Worm (Caenorhabditis elegans): Measurements from ENCODE around the gene nhr-163.

Gene nhr-163

ce11 chrV:7012617-7013016 is 26.8 kb upstream of the nhr-163 start, which contains the start of gene srw-127:
Gene srw-127, plus strand, starts transcription at chrV:7012917.
- TF ChIP-seq madf-10 (tag; optimal IDR thresholded peaks at IDR 0.05) (no peak), ceh-58 (GFP tag; IDR thresholded peaks at IDR 0.05) (no peak), let-526 (GFP tag; IDR thresholded peaks at IDR 0.05) (no peak), rpc-1 (optimal IDR thresholded peaks at IDR 0.05) (no peak), rpc-1 (tag; optimal IDR thresholded peaks at IDR 0.05) (no peak), hmg-1.2 (GFP tag; IDR thresholded peaks at IDR 0.05) (no peak), mxl-1 (tag; optimal IDR thresholded peaks at IDR 0.05) (no peak), hlh-26 (GFP tag; conservative IDR thresholded peaks at IDR 0.05) (no peak), sptf-2 (GFP tag; optimal IDR thresholded peaks at IDR 0.05) (no peak), rcor-1 (GFP tag; IDR thresholded peaks at IDR 0.05) (no peak), snpc-4 (GFP tag; optimal IDR thresholded peaks at IDR 0.05) (no peak), snpc-4 (tag; optimal IDR thresholded peaks at IDR 0.05) (no peak), dox-1 (GFP tag; IDR thresholded peaks at IDR 0.05) (no peak), dpff-1 (tag; optimal IDR thresholded peaks at IDR 0.05) (no peak), zim-3 (tag; optimal IDR thresholded peaks at IDR 0.05) (no peak), T07F8.4 (tag; optimal IDR thresholded peaks at IDR 0.05) (no peak)

ce11 chrV:7009461-7009860 is 23.6 kb upstream of the nhr-163 start, which contains the start of gene C33G8.2:
Gene C33G8.2, plus strand, starts transcription at chrV:7009761.
- no peak for TF ChIP-seq mes-4 (tag; optimal IDR thresholded peaks at IDR 0.05)
- TF ChIP-seq nhr-90 (tag; optimal IDR thresholded peaks at IDR 0.05): no peak
- TF ChIP-seq let-526 (GFP tag; IDR thresholded peaks at IDR 0.05): no peak
- no peak for TF ChIP-seq ztf-26 (tag; optimal IDR thresholded peaks at IDR 0.05)
- TF ChIP-seq K11D2.4 (GFP tag; IDR thresholded peaks at IDR 0.05): no peak
- TF ChIP-seq F57C9.4 (tag; optimal IDR thresholded peaks at IDR 0.05): no peak
- TF ChIP-seq fkh-3 (tag; optimal IDR thresholded peaks at IDR 0.05): no peak
- no peak for TF ChIP-seq madf-3 (GFP tag; IDR thresholded peaks at IDR 0.05)
- TF ChIP-seq somi-1 (GFP tag; optimal IDR thresholded peaks at IDR 0.05): no peak
- TF ChIP-seq ccch-3 (GFP tag; optimal IDR thresholded peaks at IDR 0.05): no peak

ce11 chrV:7007307-7007706 is 21.5 kb upstream of the nhr-163 start, which contains the start of gene drd-10:
Gene drd-10, plus strand, starts transcription at chrV:7007607.
- TF ChIP-seq Y67H2A.10 (GFP tag; conservative IDR thresholded peaks at IDR 0.05): no peak

- TF ChIP-seq sptf-2 (GFP tag; optimal IDR thresholded peaks at IDR 0.05) (no peak), lin-40 (tag; optimal IDR thresholded peaks at IDR 0.05) (no peak), let-607 (tag; optimal IDR thresholded peaks at IDR 0.05) (no peak), dpl-1 (GFP tag; optimal IDR thresholded peaks at IDR 0.05) (no peak), ceh-100 (GFP tag; IDR thresholded peaks at IDR 0.05) (no peak), madf-6 (GFP tag; IDR thresholded peaks at IDR 0.05) (no peak), F33H1.4 (GFP tag; IDR thresholded peaks at IDR 0.05) (no peak), F10E7.11 (tag; optimal IDR thresholded peaks at IDR 0.05) (no peak), F37B4.10 (GFP tag; IDR thresholded peaks at IDR 0.05) (no peak), lin-26 (GFP tag; IDR thresholded peaks at IDR 0.05) (no peak)
Observed at ce11 chrV:7005964-7006363, 20.1 kb upstream of the nhr-163 start, which contains the start of gene spig-10. Gene spig-10, plus strand, starts transcription at chrV:7006264.

- no peak for TF ChIP-seq attf-6 (GFP tag; IDR thresholded peaks at IDR 0.05)
- TF ChIP-seq nfya-2 (GFP tag; IDR thresholded peaks at IDR 0.05): no peak
- no peak for TF ChIP-seq cebp-2 (GFP tag; IDR thresholded peaks at IDR 0.05)
- no peak for TF ChIP-seq hmg-20 (GFP tag; IDR thresholded peaks at IDR 0.05)
- no peak for TF ChIP-seq F10E7.11 (tag; optimal IDR thresholded peaks at IDR 0.05)
- TF ChIP-seq pbrm-1 (GFP tag; IDR thresholded peaks at IDR 0.05): no peak
- no peak for TF ChIP-seq madf-3 (GFP tag; IDR thresholded peaks at IDR 0.05)
- no peak for TF ChIP-seq Y56A3A.18 (GFP tag; IDR thresholded peaks at IDR 0.05)
- TF ChIP-seq sdz-38 (tag; optimal IDR thresholded peaks at IDR 0.05): no peak
- TF ChIP-seq F49E8.2 (tag; optimal IDR thresholded peaks at IDR 0.05; ENCODE audit: insufficient read depth): no peak
- TF ChIP-seq lag-1 (GFP tag; IDR thresholded peaks at IDR 0.05): no peak
- no peak for TF ChIP-seq F22D6.2 (tag; optimal IDR thresholded peaks at IDR 0.05)
- no peak for TF ChIP-seq F23B12.7 (tag; optimal IDR thresholded peaks at IDR 0.05; ENCODE audit: insufficient read depth)
Observed at ce11 chrV:7003850-7004249, 18.0 kb upstream of the nhr-163 start, which contains the start of gene srab-4. Gene srab-4, plus strand, starts transcription at chrV:7004150.

Data from whole organism, young adult.